Worm (Caenorhabditis elegans) whole organism, late embryonic: ENCODE results near the gene pat-2.

Experiments used
- C08G9.2 ChIP-seq: sonication (generic microtip); optimal IDR thresholded peaks from 2 replicates; lab custom pipeline; 2016; ENCODE audit warnings: mild to moderate bottlenecking, missing genetic modification characterization, moderate library complexity, missing compliant biosample characterization
- F13H6.1 ChIP-seq: sonication (generic microtip); optimal IDR thresholded peaks from 2 replicates; lab custom pipeline; 2016; ENCODE audit warnings: missing genetic modification characterization, missing compliant biosample characterization
- K09A11.1 ChIP-seq: sonication (generic microtip); optimal IDR thresholded peaks from 2 replicates; lab custom pipeline; 2017; ENCODE audit warnings: antibody characterized with exemption, mild to moderate bottlenecking, missing genetic modification characterization, missing compliant biosample characterization; ENCODE audit not compliant: insufficient read depth
- ceh-18 ChIP-seq: sonication (generic microtip); optimal IDR thresholded peaks from 2 replicates; lab custom pipeline; 2016; ENCODE audit warnings: missing genetic modification characterization, missing compliant biosample characterization
- ceh-19 ChIP-seq: fragments of 200-800 bp; sonication (Bioruptor generic); optimal IDR thresholded peaks from 2 replicates; lab custom pipeline; 2018; ENCODE audit warnings: mild to moderate bottlenecking, missing genetic modification characterization, missing compliant biosample characterization
- ceh-2 ChIP-seq: sonication (generic microtip); optimal IDR thresholded peaks from 2 replicates; lab custom pipeline; 2016; ENCODE audit warnings: missing genotype, missing genetic modification characterization, missing compliant biosample characterization
- ceh-22 ChIP-seq: sonication (generic microtip); optimal IDR thresholded peaks from 2 replicates; lab custom pipeline; 2017; ENCODE audit warnings: missing biosample characterization, missing genetic modification characterization
- ceh-31 ChIP-seq: sonication (generic microtip); optimal IDR thresholded peaks from 2 replicates; lab custom pipeline; 2016; ENCODE audit warnings: missing genetic modification characterization, missing compliant biosample characterization
- ceh-34 ChIP-seq: sonication (generic microtip); optimal IDR thresholded peaks from 2 replicates; lab custom pipeline; 2016; ENCODE audit warnings: mild to moderate bottlenecking, missing genetic modification characterization, missing compliant biosample characterization
- ceh-48 ChIP-seq: sonication (generic microtip); optimal IDR thresholded peaks from 2 replicates; lab custom pipeline; 2016; ENCODE audit warnings: missing genetic modification characterization, inconsistent platforms, missing compliant biosample characterization
- ceh-6 ChIP-seq: fragments of 200-800 bp; sonication (Bioruptor generic); optimal IDR thresholded peaks from 2 replicates; lab custom pipeline; 2018; ENCODE audit warnings: mild to moderate bottlenecking, missing genetic modification characterization, missing compliant biosample characterization
- dmd-4 ChIP-seq: sonication (generic microtip); optimal IDR thresholded peaks from 2 replicates; lab custom pipeline; 2016; ENCODE audit warnings: borderline replicate concordance, missing genetic modification characterization, missing compliant biosample characterization
- ets-4 ChIP-seq: sonication (generic microtip); optimal IDR thresholded peaks from 2 replicates; lab custom pipeline; 2016; ENCODE audit warnings: missing genetic modification characterization, missing compliant biosample characterization
- eyg-1 ChIP-seq: sonication (generic microtip); optimal IDR thresholded peaks from 2 replicates; lab custom pipeline; 2016; ENCODE audit warnings: missing genotype, missing genetic modification characterization, missing compliant biosample characterization
- fax-1 ChIP-seq: sonication (generic microtip); optimal IDR thresholded peaks from 2 replicates; lab custom pipeline; 2016; ENCODE audit warnings: missing genotype, missing genetic modification characterization, missing compliant biosample characterization
- fkh-10 ChIP-seq: fragments of 150-350 bp; optimal IDR thresholded peaks from 2 replicates; lab custom pipeline; 2014; ENCODE audit warnings: missing biosample characterization, missing genetic modification reagents, missing genetic modification characterization
- fkh-6 ChIP-seq: sonication (generic microtip); optimal IDR thresholded peaks from 2 replicates; lab custom pipeline; 2016; ENCODE audit warnings: missing genetic modification characterization, missing compliant biosample characterization
- hlh-13 ChIP-seq: fragments of 200-800 bp; sonication (Bioruptor generic); optimal IDR thresholded peaks from 2 replicates; lab custom pipeline; 2018; ENCODE audit warnings: mild to moderate bottlenecking, missing genetic modification characterization, missing compliant biosample characterization
- hlh-15 ChIP-seq: sonication (generic microtip); optimal IDR thresholded peaks from 2 replicates; lab custom pipeline; 2016; ENCODE audit warnings: missing genetic modification characterization, missing compliant biosample characterization
- hlh-6 ChIP-seq: sonication (generic microtip); optimal IDR thresholded peaks from 2 replicates; lab custom pipeline; 2016; ENCODE audit warnings: missing genotype, missing genetic modification characterization, missing compliant biosample characterization
- hlh-8 ChIP-seq: sonication (generic microtip); optimal IDR thresholded peaks from 2 replicates; lab custom pipeline; 2016; ENCODE audit warnings: missing genotype, missing genetic modification characterization, missing compliant biosample characterization
- nfya-1 ChIP-seq: sonication (generic microtip); optimal IDR thresholded peaks from 2 replicates; lab custom pipeline; 2017; ENCODE audit warnings: missing genetic modification characterization, mild to moderate bottlenecking, missing compliant biosample characterization, antibody characterized with exemption, moderate library complexity
- nhr-232 ChIP-seq: sonication (generic microtip); optimal IDR thresholded peaks from 2 replicates; lab custom pipeline; 2016; ENCODE audit warnings: missing genetic modification characterization, missing compliant biosample characterization
- npax-4 ChIP-seq: sonication (generic microtip); optimal IDR thresholded peaks from 2 replicates; lab custom pipeline; 2016; ENCODE audit warnings: missing genetic modification characterization, missing compliant biosample characterization
- odd-2 ChIP-seq: sonication (generic microtip); optimal IDR thresholded peaks from 2 replicates; lab custom pipeline; 2017; ENCODE audit warnings: antibody characterized with exemption, mild to moderate bottlenecking, missing genetic modification characterization, missing compliant biosample characterization
- pag-3 ChIP-seq: sonication (generic microtip); optimal IDR thresholded peaks from 2 replicates; lab custom pipeline; 2016; ENCODE audit warnings: missing compliant biosample characterization, missing genetic modification characterization, borderline replicate concordance
- pat-9 ChIP-seq: fragments of 200-800 bp; sonication (Bioruptor generic); optimal IDR thresholded peaks from 2 replicates; lab custom pipeline; 2018; ENCODE audit warnings: mild to moderate bottlenecking, missing genetic modification characterization, moderate library complexity, missing compliant biosample characterization
- pax-1 ChIP-seq: fragments of 150-350 bp; optimal IDR thresholded peaks from 2 replicates; lab custom pipeline; 2014; ENCODE audit warnings: missing biosample characterization, missing genetic modification characterization
- pha-2 ChIP-seq: sonication (generic microtip); optimal IDR thresholded peaks from 2 replicates; lab custom pipeline; 2017; ENCODE audit warnings: mild to moderate bottlenecking, missing genetic modification characterization, missing compliant biosample characterization
- pqm-1 ChIP-seq: sonication (generic microtip); optimal IDR thresholded peaks from 2 replicates; lab custom pipeline; 2016; ENCODE audit warnings: missing genetic modification characterization, missing compliant biosample characterization
- pros-1 ChIP-seq: fragments of 150-350 bp; optimal IDR thresholded peaks from 2 replicates; lab custom pipeline; 2014; ENCODE audit warnings: missing biosample characterization, missing genetic modification reagents, missing genetic modification characterization
- ref-2 ChIP-seq: sonication (generic microtip); optimal IDR thresholded peaks from 2 replicates; lab custom pipeline; 2016; ENCODE audit warnings: missing genetic modification characterization, missing compliant biosample characterization
- rnt-1 ChIP-seq: sonication (generic microtip); optimal IDR thresholded peaks from 2 replicates; lab custom pipeline; 2016; ENCODE audit warnings: missing genetic modification characterization, missing compliant biosample characterization
- sdc-2 ChIP-seq: sonication (generic microtip); optimal IDR thresholded peaks from 2 replicates; lab custom pipeline; 2016; ENCODE audit warnings: missing genotype, missing genetic modification characterization, missing compliant biosample characterization
- sox-4 ChIP-seq: sonication (generic microtip); optimal IDR thresholded peaks from 2 replicates; lab custom pipeline; 2017; ENCODE audit warnings: mild to moderate bottlenecking, missing genetic modification characterization, inconsistent platforms, missing compliant biosample characterization
- syd-9 ChIP-seq: sonication (generic microtip); optimal IDR thresholded peaks from 2 replicates; lab custom pipeline; 2016; ENCODE audit warnings: mild to moderate bottlenecking, missing genetic modification characterization, moderate library complexity, missing compliant biosample characterization
- tbx-2 ChIP-seq: sonication (generic microtip); optimal IDR thresholded peaks from 2 replicates; lab custom pipeline; 2016; ENCODE audit warnings: missing genetic modification characterization, missing compliant biosample characterization
- unc-55 ChIP-seq: sonication (generic microtip); optimal IDR thresholded peaks from 2 replicates; lab custom pipeline; 2017; ENCODE audit warnings: missing biosample characterization, missing genetic modification reagents, missing genetic modification characterization

The pat-2 gene

ce11 chrIII:8801864-8802818 lies 16.6 kb upstream of the pat-2 start (continued):
- TF ChIP-seq fkh-10 (peak; percentile 20), ceh-19 (no peak), nhr-232 (tag; lab: Kevin White, UChicago) (no peak), K09A11.1 (tag; lab: Kevin White, UChicago) (peak; percentile 81), ets-4 (tag; lab: Kevin White, UChicago) (peak; percentile 85), pat-9 (tag; lab: Kevin White, UChicago) (no peak), hlh-6 (tag; lab: Kevin White, UChicago) (peak; percentile 64), pax-1 (tag; lab: Kevin White, UChicago) (peak; percentile 95), ceh-34 (tag; lab: Kevin White, UChicago) (peak; percentile 92), rnt-1 (tag; lab: Kevin White, UChicago) (peak; percentile 95), ceh-2 (tag; lab: Kevin White, UChicago) (peak; percentile 66), pros-1 (tag; lab: Kevin White, UChicago) (peak; percentile 100), unc-55 (GFP tag; lab: Kevin White, UChicago) (peak; percentile 99), dmd-4 (tag; lab: Kevin White, UChicago) (peak; percentile 64), tbx-2 (tag; lab: Kevin White, UChicago) (peak; percentile 96), nfya-1 (tag; lab: Kevin White, UChicago) (peak; percentile 98), npax-4 (tag; lab: Kevin White, UChicago) (no peak), ceh-48 (tag; lab: Kevin White, UChicago) (no peak), F13H6.1 (tag; lab: Kevin White, UChicago) (peak; percentile 96), ceh-22 (tag; lab: Kevin White, UChicago) (peak; percentile 32), hlh-13 (GFP tag; lab: Kevin White, UChicago) (no peak), eyg-1 (peak; percentile 32), sdc-2 (tag; lab: Kevin White, UChicago) (peak; percentile 67), odd-2 (tag; lab: Kevin White, UChicago) (no peak), pha-2 (tag; lab: Kevin White, UChicago) (peak; percentile 63), fax-1 (tag; lab: Kevin White, UChicago) (peak; percentile 26), sox-4 (tag; lab: Kevin White, UChicago) (no peak)
- TF ChIP-seq, all 69 proteins: peak for 40

- TF ChIP-seq ceh-31 (tag; lab: Kevin White, UChicago): no peak
- TF ChIP-seq ceh-6 (GFP tag; lab: Kevin White, UChicago): no peak
- TF ChIP-seq K09A11.1 (tag; lab: Kevin White, UChicago): no peak
These were observed 12.9 kb upstream of the pat-2 start for ce11 chrIII:8805815-8806214.

- TF ChIP-seq fkh-6 (tag; lab: Kevin White, UChicago): no peak
- no peak for TF ChIP-seq F13H6.1 (tag; lab: Kevin White, UChicago)
- TF ChIP-seq pqm-1 (tag; lab: Kevin White, UChicago): no peak
- no peak for TF ChIP-seq ceh-22 (tag; lab: Kevin White, UChicago)
- no peak for TF ChIP-seq pat-9 (tag; lab: Kevin White, UChicago)
- no peak for TF ChIP-seq hlh-15 (tag; lab: Kevin White, UChicago)
- TF ChIP-seq hlh-8 (tag; lab: Kevin White, UChicago): no peak
- TF ChIP-seq ceh-18 (tag; lab: Kevin White, UChicago): no peak
- TF ChIP-seq syd-9 (tag; lab: Kevin White, UChicago): no peak
- TF ChIP-seq ref-2: no peak
- TF ChIP-seq ets-4 (tag; lab: Kevin White, UChicago): no peak
- no peak for TF ChIP-seq pag-3 (tag; lab: Kevin White, UChicago)
- no peak for TF ChIP-seq C08G9.2 (tag; lab: Kevin White, UChicago)
These were observed 11.5 kb upstream of the pat-2 start, which contains the start of gene F54F2.7 for ce11 chrIII:8807246-8807645. Gene F54F2.7 (minus strand): TSS chrIII:8807346.
